Worm (Caenorhabditis elegans) whole organism, young adult: ENCODE results near the gene trap-3.
A peak's percentile ranks its signal among the peaks of the same experiment; 100 is the strongest.

Source experiments
- B0035.1 ChIP-seq: sonication (generic microtip); optimal IDR thresholded peaks from 2 replicates; lab custom pipeline; 2016; ENCODE audit warnings: missing genetic modification characterization, mild to moderate bottlenecking, missing compliant biosample characterization, missing genotype, missing genetic modification reagents
- B0261.1 ChIP-seq: sonication (generic microtip); optimal IDR thresholded peaks from 2 replicates; lab custom pipeline; 2016; ENCODE audit warnings: mild to moderate bottlenecking, missing genetic modification characterization, moderate library complexity, missing compliant biosample characterization
- F39B2.1 ChIP-seq: fragments of 200-800 bp; sonication (Bioruptor generic); IDR thresholded peaks from 2 replicates; pipeline ENCODE4 v1.3.6; 2022; ENCODE audit warnings: missing genetic modification reagents, missing genetic modification characterization, missing compliant biosample characterization
- F57A8.1 ChIP-seq: fragments of 200-800 bp; sonication (Bioruptor generic); optimal IDR thresholded peaks from 2 replicates; lab custom pipeline; 2018; ENCODE audit warnings: mild to moderate bottlenecking, missing genetic modification characterization, moderate library complexity, missing compliant biosample characterization
- T07F8.4 ChIP-seq: sonication (generic microtip); optimal IDR thresholded peaks from 2 replicates; lab custom pipeline; 2016; ENCODE audit warnings: mild to moderate bottlenecking, missing genetic modification characterization, moderate library complexity, missing compliant biosample characterization
- Y53G8AR.9 ChIP-seq: fragments of 200-800 bp; sonication (Bioruptor generic); conservative IDR thresholded peaks from 2 replicates; pipeline ENCODE4 v1.3.6; 2022; ENCODE audit warnings: missing genetic modification reagents, missing genetic modification characterization, missing compliant biosample characterization
- Y79H2A.3 ChIP-seq: fragments of 200-800 bp; sonication (Bioruptor generic); conservative IDR thresholded peaks from 2 replicates; pipeline ENCODE4 v1.3.6; 2022; ENCODE audit warnings: missing genetic modification reagents, missing genetic modification characterization, missing compliant biosample characterization
- Y95B8A.8 ChIP-seq: fragments of 200-800 bp; sonication (Bioruptor generic); IDR thresholded peaks from 2 replicates; pipeline ENCODE4 v1.3.6; 2022; ENCODE audit warnings: missing genetic modification reagents, missing genetic modification characterization, missing compliant biosample characterization
- ZK185.1 ChIP-seq: sonication (generic microtip); optimal IDR thresholded peaks from 2 replicates; lab custom pipeline; 2016; ENCODE audit warnings: mild to moderate bottlenecking, missing genetic modification characterization, missing compliant biosample characterization; ENCODE audit not compliant: poor library complexity, severe bottlenecking
- ccch-3 ChIP-seq: fragments of 200-800 bp; sonication (Bioruptor generic); optimal IDR thresholded peaks from 2 replicates; lab custom pipeline; 2018; ENCODE audit warnings: mild to moderate bottlenecking, missing genetic modification characterization, missing compliant biosample characterization
- cebp-2 ChIP-seq: fragments of 200-800 bp; sonication (Bioruptor generic); IDR thresholded peaks from 2 replicates; pipeline ENCODE4 v1.3.6; 2022; ENCODE audit warnings: missing genetic modification characterization, missing compliant biosample characterization
- ceh-100 ChIP-seq: fragments of 200-800 bp; sonication (Bioruptor generic); IDR thresholded peaks from 2 replicates; pipeline ENCODE4 v1.3.6; 2022; ENCODE audit warnings: missing genetic modification reagents, missing genetic modification characterization, missing compliant biosample characterization
- dpff-1 ChIP-seq: sonication (generic microtip); optimal IDR thresholded peaks from 2 replicates; lab custom pipeline; 2017; ENCODE audit warnings: mild to moderate bottlenecking, missing genetic modification characterization, missing compliant biosample characterization
- dpl-1 ChIP-seq: fragments of 150-350 bp; optimal IDR thresholded peaks from 2 replicates; lab custom pipeline; 2014; ENCODE audit warnings: missing biosample characterization, missing genetic modification reagents, missing genetic modification characterization
- egl-18 ChIP-seq: fragments of 200-800 bp; sonication (Bioruptor generic); IDR thresholded peaks from 2 replicates; pipeline ENCODE4 v1.3.6; 2022; ENCODE audit warnings: missing genetic modification reagents, missing genetic modification characterization, missing compliant biosample characterization
- ets-4 ChIP-seq: fragments of 200-800 bp; sonication (Bioruptor generic); optimal IDR thresholded peaks from 2 replicates; lab custom pipeline; 2018; ENCODE audit warnings: mild to moderate bottlenecking, missing genetic modification characterization, missing compliant biosample characterization
- fkh-3 ChIP-seq: sonication (generic microtip); optimal IDR thresholded peaks from 2 replicates; lab custom pipeline; 2016; ENCODE audit warnings: mild to moderate bottlenecking, missing genetic modification characterization, missing compliant biosample characterization
- gei-17 ChIP-seq: fragments of 200-800 bp; sonication (Bioruptor generic); optimal IDR thresholded peaks from 2 replicates; lab custom pipeline; 2018; ENCODE audit warnings: mild to moderate bottlenecking, missing genetic modification characterization, missing compliant biosample characterization
- hmg-1.2 ChIP-seq: fragments of 200-800 bp; sonication (Bioruptor generic); IDR thresholded peaks from 2 replicates; pipeline ENCODE4 v1.3.6; 2022; ENCODE audit warnings: missing genetic modification reagents, missing genetic modification characterization, missing compliant biosample characterization
- let-607 ChIP-seq, 2 experiments: fragments of 200-800 bp in 1 of 2; sonication (Bioruptor generic) in 1 of 2; sonication (generic microtip) in 1 of 2; optimal IDR thresholded peaks; 2 replicates each; lab custom pipeline; 2016 to 2018; ENCODE audit warnings: mild to moderate bottlenecking in 2 of 2, missing compliant biosample characterization in 2 of 2, missing genetic modification characterization in 2 of 2, moderate library complexity in 2 of 2, missing genotype in 1 of 2
- lin-35 ChIP-seq, 3 experiments: fragments of 150-350 bp in 2 of 3; sonication (generic microtip) in 1 of 3; optimal IDR thresholded peaks; 2 replicates each; lab custom pipeline; 2014 to 2018; ENCODE audit warnings: missing biosample characterization in 3 of 3, missing genetic modification characterization in 3 of 3, missing genetic modification reagents in 3 of 3
- lin-40 ChIP-seq: sonication (generic microtip); optimal IDR thresholded peaks from 2 replicates; lab custom pipeline; 2016; ENCODE audit warnings: missing genetic modification characterization, mild to moderate bottlenecking, missing compliant biosample characterization, missing genotype, missing genetic modification reagents
- lir-1 ChIP-seq: fragments of 200-800 bp; sonication (Bioruptor generic); conservative IDR thresholded peaks from 2 replicates; pipeline ENCODE4 v1.3.6; 2022; ENCODE audit warnings: missing genetic modification reagents, missing genetic modification characterization, missing compliant biosample characterization
- lsy-27 ChIP-seq: sonication (generic microtip); optimal IDR thresholded peaks from 2 replicates; lab custom pipeline; 2017; ENCODE audit warnings: missing genetic modification characterization, mild to moderate bottlenecking, missing compliant biosample characterization, antibody characterized with exemption, missing genotype, borderline replicate concordance; ENCODE audit not compliant: insufficient read depth
- madf-10 ChIP-seq: sonication (generic microtip); optimal IDR thresholded peaks from 2 replicates; lab custom pipeline; 2016; ENCODE audit warnings: mild to moderate bottlenecking, missing genetic modification characterization, missing compliant biosample characterization
- madf-3 ChIP-seq: fragments of 200-800 bp; sonication (Bioruptor generic); IDR thresholded peaks from 2 replicates; pipeline ENCODE4 v1.3.6; 2022; ENCODE audit warnings: missing genetic modification reagents, missing genetic modification characterization, missing compliant biosample characterization
- madf-6 ChIP-seq: fragments of 200-800 bp; sonication (Bioruptor generic); IDR thresholded peaks from 2 replicates; pipeline ENCODE4 v1.3.6; 2022; ENCODE audit warnings: missing genetic modification reagents, missing genetic modification characterization, missing compliant biosample characterization
- madf-8 ChIP-seq: fragments of 200-800 bp; sonication (Bioruptor generic); conservative IDR thresholded peaks from 2 replicates; pipeline ENCODE4 v1.3.6; 2022; ENCODE audit warnings: missing genetic modification reagents, missing genetic modification characterization, missing compliant biosample characterization
- nfya-1 ChIP-seq: sonication (generic microtip); optimal IDR thresholded peaks from 2 replicates; lab custom pipeline; 2017; ENCODE audit warnings: antibody characterized with exemption, missing compliant biosample characterization, missing genetic modification characterization, borderline replicate concordance; ENCODE audit not compliant: insufficient read depth
- nfya-2 ChIP-seq: fragments of 200-800 bp; sonication (Bioruptor generic); IDR thresholded peaks from 2 replicates; pipeline ENCODE4 v1.3.6; 2022; ENCODE audit warnings: missing genetic modification reagents, missing genetic modification characterization, missing compliant biosample characterization
- nhr-80 ChIP-seq: sonication (generic microtip); optimal IDR thresholded peaks from 2 replicates; lab custom pipeline; 2016; ENCODE audit warnings: missing genetic modification characterization, missing compliant biosample characterization
- rec-8 ChIP-seq, 2 experiments: sonication (generic microtip); optimal IDR thresholded peaks; 2 replicates each; lab custom pipeline; 2016; ENCODE audit warnings: mild to moderate bottlenecking in 2 of 2, missing genetic modification characterization in 2 of 2, missing genetic modification reagents in 2 of 2, missing genotype in 2 of 2, missing biosample characterization in 1 of 2, missing compliant biosample characterization in 1 of 2, moderate library complexity in 1 of 2
- sdz-38 ChIP-seq: sonication (generic microtip); optimal IDR thresholded peaks from 2 replicates; lab custom pipeline; 2016; ENCODE audit warnings: missing genotype, missing genetic modification characterization, missing compliant biosample characterization
- sea-2 ChIP-seq: fragments of 200-800 bp; sonication (Bioruptor generic); IDR thresholded peaks from 2 replicates; pipeline ENCODE4 v1.3.6; 2022; ENCODE audit warnings: missing genetic modification characterization, missing compliant biosample characterization
- snpc-3.4 ChIP-seq: sonication (generic microtip); optimal IDR thresholded peaks from 2 replicates; lab custom pipeline; 2017; ENCODE audit warnings: missing genetic modification characterization, mild to moderate bottlenecking, missing compliant biosample characterization, antibody characterized with exemption, moderate library complexity, missing genotype, missing genetic modification reagents
- tlf-1 ChIP-seq: fragments of 200-800 bp; sonication (Bioruptor generic); optimal IDR thresholded peaks from 2 replicates; lab custom pipeline; 2018; ENCODE audit warnings: mild to moderate bottlenecking, missing genetic modification characterization, missing compliant biosample characterization
- xnd-1 ChIP-seq: sonication (generic microtip); optimal IDR thresholded peaks from 2 replicates; lab custom pipeline; 2016; ENCODE audit warnings: missing genotype, missing genetic modification reagents, missing genetic modification characterization, missing compliant biosample characterization
- ztf-22 ChIP-seq: fragments of 200-800 bp; sonication (Bioruptor generic); optimal IDR thresholded peaks from 2 replicates; lab custom pipeline; 2018; ENCODE audit warnings: mild to moderate bottlenecking, missing genetic modification characterization, moderate library complexity, missing compliant biosample characterization
- ztf-26 ChIP-seq: sonication (generic microtip); optimal IDR thresholded peaks from 2 replicates; lab custom pipeline; 2017; ENCODE audit warnings: missing genetic modification characterization, missing compliant biosample characterization
- ztf-28 ChIP-seq: fragments of 200-800 bp; sonication (Bioruptor generic); IDR thresholded peaks from 2 replicates; pipeline ENCODE4 v1.3.6; 2022; ENCODE audit warnings: missing genetic modification reagents, missing genetic modification characterization, missing compliant biosample characterization
- ztf-3 ChIP-seq: fragments of 200-800 bp; sonication (Bioruptor generic); optimal IDR thresholded peaks from 2 replicates; lab custom pipeline; 2018; ENCODE audit warnings: mild to moderate bottlenecking, missing genetic modification characterization, missing compliant biosample characterization

trap-3 gene

ce11 chrIV:2400651-2401050, 11.4 kb downstream of the trap-3 start:
- TF ChIP-seq lin-40 (tag; lab: Kevin White, UChicago) (no peak), T07F8.4 (tag; lab: Kevin White, UChicago) (no peak), fkh-3 (tag; lab: Kevin White, UChicago) (no peak)

DNA sequence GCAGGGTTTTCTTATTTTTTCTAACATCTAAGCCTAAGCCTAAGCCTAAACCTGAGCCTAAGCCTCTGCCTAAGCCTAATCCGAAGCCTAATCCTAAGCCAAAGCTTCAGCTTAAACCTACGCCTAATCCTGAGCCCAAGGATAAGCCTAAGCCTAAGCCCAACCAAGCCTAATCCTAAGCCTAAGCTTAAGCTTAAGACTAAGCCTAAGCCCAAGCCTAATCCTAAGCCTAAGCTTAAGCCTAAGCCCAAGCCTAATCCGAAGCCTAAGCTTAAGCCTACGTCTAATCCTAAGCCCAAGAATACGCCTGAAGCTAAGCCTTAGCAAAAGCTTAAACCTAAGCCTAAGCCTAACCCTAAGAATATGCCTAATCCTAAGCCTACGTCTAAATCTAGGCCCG, 14.1 kb downstream of the trap-3 start:
- TF ChIP-seq madf-3 (GFP tag; lab: Robert Waterston, UW) (0 out of 2 replicates have a peak, but pooled peaks have one; percentile 20), sea-2 (no peak)

- no peak for TF ChIP-seq ztf-26 (tag; lab: Kevin White, UChicago)
- no peak for TF ChIP-seq let-607 (tag; optimal IDR thresholded peaks at IDR 0.05; lab: Kevin White, UChicago)
- no peak for TF ChIP-seq ztf-28 (GFP tag; lab: Robert Waterston, UW)
- no peak for TF ChIP-seq egl-18 (GFP tag; lab: Robert Waterston, UW)
- TF ChIP-seq F57A8.1: no peak
- no peak for TF ChIP-seq B0261.1 (tag; lab: Kevin White, UChicago)
- no peak for TF ChIP-seq B0035.1 (tag; lab: Kevin White, UChicago)
- no peak for TF ChIP-seq ceh-100 (GFP tag; lab: Robert Waterston, UW)
- TF ChIP-seq sdz-38 (tag; lab: Kevin White, UChicago): no peak
- TF ChIP-seq gei-17: no peak
- no peak for TF ChIP-seq fkh-3 (tag; lab: Kevin White, UChicago)
- no peak for TF ChIP-seq madf-6 (GFP tag; lab: Robert Waterston, UW)
- TF ChIP-seq dpff-1 (tag; lab: Kevin White, UChicago): no peak
- TF ChIP-seq ztf-22 (GFP tag; lab: Kevin White, UChicago): no peak
- TF ChIP-seq ccch-3 (GFP tag; lab: Kevin White, UChicago): no peak
- TF ChIP-seq Y53G8AR.9 (GFP tag; lab: Robert Waterston, UW): no peak
- TF ChIP-seq nhr-80 (tag; lab: Kevin White, UChicago): no peak
- TF ChIP-seq, all 124 proteins: peak for 0
Observed at ce11 chrIV:2407704-2408103, 18.5 kb downstream of the trap-3 start.

DNA sequence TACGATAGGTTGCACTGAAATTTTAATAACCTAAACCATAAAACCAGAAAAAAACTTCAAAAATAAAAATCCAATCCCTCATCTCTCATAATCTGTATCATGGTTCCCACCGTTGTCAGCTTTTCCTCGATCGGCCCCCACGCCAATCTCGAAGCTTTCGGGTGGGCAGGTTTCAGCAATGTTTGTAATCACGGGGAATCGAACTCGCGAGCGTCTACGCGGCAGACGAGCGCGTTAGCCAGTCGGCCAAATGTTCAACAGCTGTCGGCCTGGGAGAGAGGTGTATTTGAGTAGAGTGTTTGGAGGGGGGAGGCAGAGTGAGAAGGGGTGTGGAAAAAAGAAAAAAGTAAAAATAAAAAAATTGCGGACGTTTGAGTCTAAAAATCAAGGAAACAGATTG, 19.2 kb downstream of the trap-3 start:
- TF ChIP-seq Y79H2A.3 (GFP tag; lab: Robert Waterston, UW) (0 out of 2 replicates have a peak, but pooled peaks have one; percentile 40), ets-4 (GFP tag; lab: Kevin White, UChicago) (peak; percentile 3), madf-8 (0 out of 2 replicates have a peak, but pooled peaks have one; percentile 20), nfya-2 (no peak), F57A8.1 (no peak), lin-40 (tag; lab: Kevin White, UChicago) (peak; percentile 87), F39B2.1 (no peak), ZK185.1 (tag; lab: Kevin White, UChicago) (peak; percentile 76), snpc-3.4 (no peak), tlf-1 (GFP tag; lab: Kevin White, UChicago) (peak; percentile 51), madf-3 (GFP tag; lab: Robert Waterston, UW) (peak; percentile 18; the same call in 1 of the 2 replicates), Y95B8A.8 (GFP tag; lab: Robert Waterston, UW) (peak; percentile 89), lin-35 (GFP tag; optimal IDR thresholded peaks at IDR 0.05; lab: Kevin White, UChicago) (peak in 1 of 3 experiments; percentile 84), madf-10 (tag; lab: Kevin White, UChicago) (peak; percentile 84), lir-1 (GFP tag; lab: Robert Waterston, UW) (0 out of 2 replicates have a peak, but pooled peaks have one; percentile 48), hmg-1.2 (peak; percentile 71), ztf-22 (GFP tag; lab: Kevin White, UChicago) (peak; percentile 2), rec-8 (tag; optimal IDR thresholded peaks at IDR 0.05; lab: Kevin White, UChicago) (peak; percentile 30 to 55), ztf-3 (GFP tag; lab: Kevin White, UChicago) (peak; percentile 61), lsy-27 (tag; lab: Kevin White, UChicago) (peak; percentile 85), sdz-38 (tag; lab: Kevin White, UChicago) (no peak), xnd-1 (no peak), nfya-1 (tag; lab: Kevin White, UChicago) (no peak), egl-18 (GFP tag; lab: Robert Waterston, UW) (no peak), dpff-1 (tag; lab: Kevin White, UChicago) (no peak), B0035.1 (tag; lab: Kevin White, UChicago) (peak; percentile 58), dpl-1 (GFP tag; lab: Kevin White, UChicago) (peak; percentile 9), cebp-2 (GFP tag; lab: Robert Waterston, UW) (0 out of 2 replicates have a peak, but pooled peaks have one; percentile 65)
